Worm (Caenorhabditis elegans) whole organism, mixed stage, embryonic: Measurements from ENCODE around the gene eak-7.

Source experiments
- M03D4.4 ChIP-seq: sonication (generic microtip); optimal IDR thresholded peaks from 2 replicates; lab custom pipeline; 2017; ENCODE audit warnings: mild to moderate bottlenecking, missing genetic modification characterization, missing compliant biosample characterization
- blmp-1 ChIP-seq: fragments of 150-350 bp; optimal IDR thresholded peaks from 2 replicates; lab custom pipeline; 2014; ENCODE audit warnings: missing biosample characterization, missing genetic modification characterization
- ceh-39 ChIP-seq: fragments of 150-350 bp; optimal IDR thresholded peaks from 2 replicates; lab custom pipeline; 2014; ENCODE audit warnings: missing biosample characterization, missing genetic modification characterization
- ceh-43 ChIP-seq: fragments of 200-800 bp; sonication (Bioruptor generic); optimal IDR thresholded peaks from 2 replicates; lab custom pipeline; 2018; ENCODE audit warnings: mild to moderate bottlenecking, missing genetic modification characterization, moderate library complexity, missing compliant biosample characterization
- ces-1 ChIP-seq: fragments of 150-350 bp; optimal IDR thresholded peaks from 2 replicates; lab custom pipeline; 2014; ENCODE audit warnings: missing biosample characterization, missing genetic modification reagents, missing genetic modification characterization
- cnd-1 ChIP-seq: fragments of 200-800 bp; sonication (Bioruptor generic); optimal IDR thresholded peaks from 2 replicates; lab custom pipeline; 2018; ENCODE audit warnings: mild to moderate bottlenecking, missing genetic modification characterization, missing compliant biosample characterization
- drap-1 ChIP-seq: fragments of 200-800 bp; sonication (Bioruptor generic); optimal IDR thresholded peaks from 3 replicates; lab custom pipeline; 2018; ENCODE audit warnings: mild to moderate bottlenecking, missing genetic modification characterization, missing compliant biosample characterization
- elt-1 ChIP-seq: sonication (generic microtip); optimal IDR thresholded peaks from 2 replicates; lab custom pipeline; 2017; ENCODE audit warnings: missing genetic modification characterization, mild to moderate bottlenecking, missing compliant biosample characterization, antibody characterized with exemption, moderate library complexity, borderline replicate concordance; ENCODE audit not compliant: insufficient read depth
- elt-3 ChIP-seq: fragments of 150-350 bp; optimal IDR thresholded peaks from 2 replicates; lab custom pipeline; 2014; ENCODE audit warnings: missing biosample characterization, missing genetic modification characterization
- flh-1 ChIP-seq: fragments of 200-800 bp; sonication (Bioruptor generic); optimal IDR thresholded peaks from 2 replicates; lab custom pipeline; 2018; ENCODE audit warnings: mild to moderate bottlenecking, missing genetic modification characterization, moderate library complexity, missing compliant biosample characterization
- ham-2 ChIP-seq: fragments of 200-800 bp; sonication (Bioruptor generic); optimal IDR thresholded peaks from 2 replicates; lab custom pipeline; 2018; ENCODE audit warnings: mild to moderate bottlenecking, missing genetic modification characterization, missing compliant biosample characterization
- hlh-1 ChIP-seq: fragments of 150-350 bp; optimal IDR thresholded peaks from 2 replicates; lab custom pipeline; 2014; ENCODE audit warnings: missing biosample characterization, missing genetic modification reagents, missing genetic modification characterization
- lin-13 ChIP-seq: fragments of 150-350 bp; optimal IDR thresholded peaks from 2 replicates; lab custom pipeline; 2014; ENCODE audit warnings: missing biosample characterization, missing genetic modification characterization
- lin-32 ChIP-seq: fragments of 200-800 bp; sonication (Bioruptor generic); optimal IDR thresholded peaks from 2 replicates; lab custom pipeline; 2018; ENCODE audit warnings: mild to moderate bottlenecking, missing genetic modification characterization, missing compliant biosample characterization
- lsy-2 ChIP-seq: fragments of 150-350 bp; optimal IDR thresholded peaks from 2 replicates; lab custom pipeline; 2014; ENCODE audit warnings: missing biosample characterization, missing genetic modification characterization
- mab-5 ChIP-seq: fragments of 150-350 bp; optimal IDR thresholded peaks from 2 replicates; lab custom pipeline; 2014; ENCODE audit warnings: missing biosample characterization, missing genetic modification characterization
- mep-1 ChIP-seq: fragments of 150-350 bp; optimal IDR thresholded peaks from 2 replicates; lab custom pipeline; 2017; ENCODE audit warnings: missing biosample characterization, missing genetic modification reagents, missing genetic modification characterization, inconsistent platforms
- mls-2 ChIP-seq: sonication (generic microtip); optimal IDR thresholded peaks from 2 replicates; lab custom pipeline; 2016; ENCODE audit warnings: mild to moderate bottlenecking, missing genetic modification characterization, moderate library complexity, missing compliant biosample characterization
- nhr-12 ChIP-seq: fragments of 150-350 bp; optimal IDR thresholded peaks from 2 replicates; lab custom pipeline; 2014; ENCODE audit warnings: missing biosample characterization, missing genetic modification characterization
- nhr-2 ChIP-seq: fragments of 150-350 bp; optimal IDR thresholded peaks from 2 replicates; lab custom pipeline; 2014; ENCODE audit warnings: missing biosample characterization, missing genetic modification characterization
- nhr-237 ChIP-seq: fragments of 150-350 bp; optimal IDR thresholded peaks from 2 replicates; lab custom pipeline; 2014; ENCODE audit warnings: missing biosample characterization, missing genetic modification characterization
- nhr-28 ChIP-seq: fragments of 150-350 bp; optimal IDR thresholded peaks from 2 replicates; lab custom pipeline; 2014; ENCODE audit warnings: missing biosample characterization, missing genetic modification characterization
- nhr-76 ChIP-seq: sonication (generic microtip); optimal IDR thresholded peaks from 2 replicates; lab custom pipeline; 2017; ENCODE audit warnings: missing biosample characterization, missing genetic modification characterization
- snpc-4 ChIP-seq: fragments of 150-350 bp; optimal IDR thresholded peaks from 2 replicates; lab custom pipeline; 2014; ENCODE audit warnings: missing biosample characterization, missing genetic modification characterization
- sptf-1 ChIP-seq: sonication (generic microtip); optimal IDR thresholded peaks from 2 replicates; lab custom pipeline; 2017; ENCODE audit warnings: mild to moderate bottlenecking, missing genetic modification characterization, moderate library complexity, missing compliant biosample characterization
- tbx-8 ChIP-seq: fragments of 200-800 bp; sonication (Bioruptor generic); optimal IDR thresholded peaks from 2 replicates; lab custom pipeline; 2018; ENCODE audit warnings: mild to moderate bottlenecking, missing genetic modification characterization, moderate library complexity, missing compliant biosample characterization
- unc-120 ChIP-seq: sonication (generic microtip); optimal IDR thresholded peaks from 2 replicates; lab custom pipeline; 2017; ENCODE audit warnings: missing genetic modification characterization, missing compliant biosample characterization; ENCODE audit not compliant: poor library complexity, severe bottlenecking
- unc-39 ChIP-seq: fragments of 150-350 bp; optimal IDR thresholded peaks from 2 replicates; lab custom pipeline; 2014; ENCODE audit warnings: missing biosample characterization, missing genetic modification characterization
- unc-62 ChIP-seq: fragments of 150-350 bp; optimal IDR thresholded peaks from 2 replicates; lab custom pipeline; 2014; ENCODE audit warnings: missing biosample characterization, missing genetic modification reagents, missing genetic modification characterization
- zip-8 ChIP-seq: fragments of 150-350 bp; optimal IDR thresholded peaks from 2 replicates; lab custom pipeline; 2014; ENCODE audit warnings: missing biosample characterization, missing genetic modification characterization
- ztf-11 ChIP-seq: fragments of 150-350 bp; optimal IDR thresholded peaks from 2 replicates; lab custom pipeline; 2014; ENCODE audit warnings: missing biosample characterization, missing genetic modification characterization

The eak-7 gene

ce11 chrIV:12540242-12540641 lies 25.5 kb downstream of the eak-7 start:
- TF ChIP-seq zip-8 (tag; lab: Kevin White, UChicago) (no peak), unc-62 (GFP tag; lab: Kevin White, UChicago) (no peak)

- no peak for TF ChIP-seq mls-2 (tag; lab: Kevin White, UChicago)
- peak; percentile 95 for TF ChIP-seq zip-8 (tag; lab: Kevin White, UChicago)
- peak; percentile 8 for TF ChIP-seq cnd-1 (tag; lab: Kevin White, UChicago)
- TF ChIP-seq nhr-2 (tag; lab: Kevin White, UChicago): peak; percentile 88
- no peak for TF ChIP-seq nhr-12 (tag; lab: Kevin White, UChicago)
- TF ChIP-seq, all 35 proteins: peak for 3
These were observed 28.1 kb downstream of the eak-7 start for ce11 chrIV:12537694-12538093.

ce11 chrIV:12536358-12536757 lies 29.4 kb downstream of the eak-7 start:
- no peak for TF ChIP-seq tbx-8 (GFP tag; lab: Kevin White, UChicago)
- no peak for TF ChIP-seq elt-1 (tag; lab: Kevin White, UChicago)
- no peak for TF ChIP-seq flh-1
- TF ChIP-seq cnd-1 (tag; lab: Kevin White, UChicago): peak; percentile 22
- no peak for TF ChIP-seq lin-32
- TF ChIP-seq ham-2 (GFP tag; lab: Kevin White, UChicago): no peak
- no peak for TF ChIP-seq ceh-39
- no peak for TF ChIP-seq drap-1 (GFP tag; lab: Kevin White, UChicago)
- TF ChIP-seq mep-1 (tag; lab: Kevin White, UChicago): no peak
- no peak for TF ChIP-seq mab-5 (tag; lab: Kevin White, UChicago)
- no peak for TF ChIP-seq nhr-12 (tag; lab: Kevin White, UChicago)
- no peak for TF ChIP-seq lsy-2 (tag; lab: Kevin White, UChicago)
- TF ChIP-seq ztf-11: no peak
- no peak for TF ChIP-seq elt-3 (tag; lab: Kevin White, UChicago)
- TF ChIP-seq snpc-4 (tag; lab: Kevin White, UChicago): no peak
- no peak for TF ChIP-seq nhr-28 (tag; lab: Kevin White, UChicago)
- TF ChIP-seq nhr-237: no peak
- TF ChIP-seq unc-39 (tag; lab: Kevin White, UChicago): no peak
- TF ChIP-seq sptf-1 (tag; lab: Kevin White, UChicago): peak; percentile 56
- TF ChIP-seq ceh-43 (GFP tag; lab: Kevin White, UChicago): peak; percentile 64
- no peak for TF ChIP-seq blmp-1
- TF ChIP-seq zip-8 (tag; lab: Kevin White, UChicago): no peak

DNA sequence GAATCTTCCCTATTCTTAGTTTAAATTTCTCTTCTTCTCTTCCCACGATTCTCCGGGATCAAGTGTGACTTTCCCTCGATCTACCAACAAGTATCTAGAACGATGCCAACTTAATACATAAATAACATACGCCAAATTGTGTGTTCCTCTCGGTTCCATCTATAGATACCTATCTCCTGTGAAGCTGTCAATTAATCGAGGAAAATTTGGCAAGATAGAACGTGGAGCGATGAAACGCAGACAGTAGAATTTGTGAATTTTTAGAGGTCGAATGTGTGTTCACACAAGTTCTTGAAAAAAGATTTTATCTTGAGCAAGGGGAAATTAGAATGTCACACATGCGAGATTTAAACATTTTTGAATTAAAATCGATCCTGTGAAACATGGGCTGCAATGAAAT lies 34.3 kb downstream of the eak-7 start:
- TF ChIP-seq lin-13 (tag; lab: Kevin White, UChicago): no peak
- TF ChIP-seq ham-2 (GFP tag; lab: Kevin White, UChicago): no peak
- no peak for TF ChIP-seq unc-62 (GFP tag; lab: Kevin White, UChicago)
- TF ChIP-seq snpc-4 (tag; lab: Kevin White, UChicago): no peak
- TF ChIP-seq ceh-39: no peak
- TF ChIP-seq M03D4.4 (tag; lab: Kevin White, UChicago): no peak
- TF ChIP-seq drap-1 (GFP tag; lab: Kevin White, UChicago): no peak
- no peak for TF ChIP-seq nhr-2 (tag; lab: Kevin White, UChicago)
- no peak for TF ChIP-seq tbx-8 (GFP tag; lab: Kevin White, UChicago)
- no peak for TF ChIP-seq unc-120 (tag; lab: Kevin White, UChicago)
- no peak for TF ChIP-seq flh-1
- no peak for TF ChIP-seq mls-2 (tag; lab: Kevin White, UChicago)
- no peak for TF ChIP-seq blmp-1
- no peak for TF ChIP-seq hlh-1
- TF ChIP-seq nhr-76 (tag; lab: Kevin White, UChicago): no peak

DNA sequence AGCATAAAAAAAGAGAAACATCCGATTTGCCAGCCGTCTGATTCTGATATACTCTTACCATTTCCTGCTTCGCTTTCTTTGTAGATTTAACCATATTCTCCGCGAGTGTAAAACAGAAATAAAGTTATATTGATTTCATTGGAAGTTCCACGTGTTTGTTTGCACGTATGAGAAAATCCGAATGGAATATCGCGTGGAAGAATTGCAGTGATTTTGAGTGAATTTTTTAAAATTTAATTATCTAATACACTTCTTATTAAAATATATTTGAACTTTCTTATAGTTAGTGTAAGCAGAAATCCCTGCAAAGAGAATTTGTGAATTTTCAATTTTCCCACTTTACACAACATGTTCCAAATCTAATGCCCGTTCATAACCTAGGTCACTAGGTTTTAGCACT lies 34.7 kb downstream of the eak-7 start, which contains the start of gene F53B2.5:
F53B2.5 (minus strand) TSS at position 101 of the 400 bp plus-strand sequence.
- TF ChIP-seq mep-1 (tag; lab: Kevin White, UChicago) (no peak), sptf-1 (tag; lab: Kevin White, UChicago) (no peak), lsy-2 (tag; lab: Kevin White, UChicago) (no peak), cnd-1 (tag; lab: Kevin White, UChicago) (no peak), nhr-76 (tag; lab: Kevin White, UChicago) (no peak), flh-1 (no peak), unc-62 (GFP tag; lab: Kevin White, UChicago) (no peak), ces-1 (no peak), ceh-39 (no peak), unc-120 (tag; lab: Kevin White, UChicago) (no peak)
- TF ChIP-seq, all 35 proteins: peak for 0
